Worm (Caenorhabditis elegans): ENCODE measurements around the gene F56D2.2.

DNA sequence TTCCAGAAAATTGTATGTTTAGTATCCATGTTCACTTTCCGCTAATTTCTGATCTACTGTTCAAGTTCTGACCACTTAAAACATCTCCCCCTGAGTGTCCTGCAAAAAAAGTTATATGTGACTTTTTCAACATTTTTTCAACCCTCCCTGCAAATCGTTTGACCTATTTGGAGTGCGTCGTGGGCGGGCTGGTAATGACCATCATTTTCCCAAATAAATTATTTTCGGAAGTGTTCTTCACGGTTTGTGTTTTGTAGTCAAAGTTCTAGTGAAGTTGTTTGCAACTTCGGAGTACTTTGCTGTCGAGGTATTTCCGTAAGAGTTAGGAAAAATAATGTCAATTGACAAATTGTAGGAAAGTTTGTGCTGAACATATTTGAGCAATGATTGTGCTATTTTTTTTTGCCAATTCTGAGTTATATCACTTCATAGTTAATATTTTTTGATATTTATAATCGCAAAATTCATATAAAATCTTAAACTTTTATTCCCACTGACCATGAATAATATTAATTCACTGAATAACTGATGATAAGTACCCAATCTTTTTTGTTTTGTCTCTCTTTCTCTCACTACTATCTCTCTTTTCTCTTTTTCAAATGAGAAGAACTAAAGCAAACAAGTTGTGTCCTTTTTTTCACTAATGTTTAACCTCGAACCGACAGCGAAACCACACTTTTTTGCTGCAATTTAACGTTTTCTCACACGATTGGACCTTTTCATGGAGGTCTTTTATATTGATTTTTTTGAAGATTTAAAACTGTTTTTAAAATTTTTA is 35.4 kb downstream of the F56D2.2 start:
- no peak for TF ChIP-seq lsy-27 (tag; optimal IDR thresholded peaks at IDR 0.05; ENCODE audit: borderline replicate concordance, insufficient read depth)
- no peak for TF ChIP-seq him-1 (tag; optimal IDR thresholded peaks at IDR 0.05)
- TF ChIP-seq ama-1 (optimal IDR thresholded peaks at IDR 0.05) = no peak
- TF ChIP-seq ama-1 (GFP tag; optimal IDR thresholded peaks at IDR 0.05) = no peak
- TF ChIP-seq Y53G8AR.9 (GFP tag; conservative IDR thresholded peaks at IDR 0.05) = no peak
- TF ChIP-seq Y67H2A.10 (GFP tag; conservative IDR thresholded peaks at IDR 0.05) = no peak
- no peak for TF ChIP-seq unc-62 (GFP tag; optimal IDR thresholded peaks at IDR 0.05)
- TF ChIP-seq lin-35 (GFP tag; optimal IDR thresholded peaks at IDR 0.05) = no peak
- TF ChIP-seq F10E7.11 (tag; optimal IDR thresholded peaks at IDR 0.05) = no peak
- TF ChIP-seq hmg-20 (GFP tag; IDR thresholded peaks at IDR 0.05) = no peak
- TF ChIP-seq attf-6 (GFP tag; IDR thresholded peaks at IDR 0.05) = no peak
- TF ChIP-seq F39B2.1 (GFP tag; IDR thresholded peaks at IDR 0.05) = no peak
- TF ChIP-seq efl-1 (GFP tag; optimal IDR thresholded peaks at IDR 0.05) = no peak

Data from whole organism, young adult.